Fruit fly (Drosophila melanogaster) whole organism, wandering third instar larva: Measurements from ENCODE around the gene CG12493.

Experiments used
- CG32264 ChIP-seq: fragments of 200-800 bp; sonication (Bioruptor generic); optimal IDR thresholded peaks from 2 replicates; lab custom pipeline; 2016; ENCODE audit warnings: missing biosample characterization, missing genetic modification characterization
- Hr78 ChIP-seq: fragments of >200 bp; optimal IDR thresholded peaks from 2 replicates; lab custom pipeline; 2017; ENCODE audit warnings: missing biosample characterization, missing genetic modification characterization
- br ChIP-seq: fragments of 200-800 bp; sonication (Bioruptor generic); optimal IDR thresholded peaks from 2 replicates; lab custom pipeline; 2016; ENCODE audit warnings: missing biosample characterization, missing genetic modification characterization
- fru ChIP-seq: fragments of 200-800 bp; sonication (Bioruptor generic); optimal IDR thresholded peaks from 3 replicates; lab custom pipeline; 2016; ENCODE audit warnings: missing biosample characterization, mild to moderate bottlenecking, missing genetic modification characterization
- psq ChIP-seq: fragments of 200-800 bp; sonication (Bioruptor generic); optimal IDR thresholded peaks from 3 replicates; lab custom pipeline; 2017; ENCODE audit warnings: missing biosample characterization, mild to moderate bottlenecking, missing genetic modification characterization, moderate library complexity
- tai ChIP-seq: sonication (Bioruptor generic); optimal IDR thresholded peaks from 2 replicates; lab custom pipeline; 2016; ENCODE audit warnings: missing biosample characterization, missing genetic modification characterization

DNA sequence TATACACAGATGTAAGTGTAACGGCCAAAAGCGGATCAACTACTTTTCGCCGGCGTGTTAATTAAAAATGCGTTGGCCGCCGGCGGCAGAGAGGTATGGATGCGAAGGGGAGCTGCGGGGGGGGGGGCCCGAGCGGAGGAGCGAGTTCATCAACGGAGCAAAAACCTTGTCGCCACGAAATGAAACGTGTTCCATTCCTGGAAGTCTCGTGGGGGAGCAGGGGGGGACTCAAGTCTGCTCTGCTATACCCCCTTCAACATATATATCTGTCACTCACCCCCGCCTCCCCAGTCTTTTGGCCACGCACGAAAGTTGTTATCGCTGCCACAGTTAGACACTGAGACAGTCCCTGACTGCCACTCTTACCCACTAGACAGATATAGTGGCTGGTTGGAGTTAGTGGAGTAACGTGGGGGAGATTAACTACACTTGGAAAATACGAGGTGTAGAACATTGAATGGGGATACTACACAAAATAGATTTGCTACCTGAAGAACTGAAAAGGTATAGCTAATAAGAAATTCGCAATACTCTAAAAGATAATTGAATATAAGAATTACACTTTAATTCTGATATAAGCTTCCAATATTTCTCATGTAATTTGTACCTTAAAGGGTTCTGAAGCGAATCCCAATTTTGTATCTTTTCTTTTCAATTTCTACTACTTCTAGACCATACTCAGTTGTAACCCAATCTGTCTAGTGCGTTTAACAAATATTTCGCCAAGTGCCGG lies 6.3 kb downstream of the CG12493 start:
- TF ChIP-seq CG32264 (GFP tag; lab: Kevin White, UChicago) (no peak), Hr78 (GFP tag; lab: Kevin White, UChicago) (no peak), br (no peak), psq (GFP tag; lab: Kevin White, UChicago) (no peak), tai (GFP tag; lab: Kevin White, UChicago) (no peak), fru (no peak)
